Fruit fly (Drosophila melanogaster) whole organism, adult: ENCODE measurements around the gene Csk.
A peak's percentile ranks its signal among the peaks of the same experiment; 100 is the strongest.

ENCODE experiments used
- CG11617 ChIP-seq: fragments of 200-800 bp; sonication (Bioruptor generic); optimal IDR thresholded peaks from 2 replicates; lab custom pipeline; 2017; ENCODE audit warnings: mild to moderate bottlenecking, missing biosample characterization, missing genetic modification reagents, missing genetic modification characterization
- CG12768 ChIP-seq: fragments of 200-800 bp; sonication (Bioruptor generic); optimal IDR thresholded peaks from 2 replicates; lab custom pipeline; 2017; ENCODE audit warnings: missing biosample characterization, missing genetic modification characterization, mild to moderate bottlenecking, moderate library complexity, missing genetic modification reagents
- CG14711 ChIP-seq: fragments of 200-800 bp; sonication (Bioruptor generic); optimal IDR thresholded peaks from 2 replicates; lab custom pipeline; 2018; ENCODE audit warnings: missing biosample characterization, mild to moderate bottlenecking, missing genetic modification characterization, moderate library complexity
- CG1620 ChIP-seq: fragments of 200-800 bp; sonication (Bioruptor generic); optimal IDR thresholded peaks from 2 replicates; lab custom pipeline; 2016; ENCODE audit warnings: missing biosample characterization, missing genetic modification characterization
- CG33017 ChIP-seq: fragments of 200-800 bp; sonication (Bioruptor generic); optimal IDR thresholded peaks from 2 replicates; lab custom pipeline; 2018; ENCODE audit warnings: missing biosample characterization, mild to moderate bottlenecking, missing genetic modification characterization, moderate library complexity
- CG5204 ChIP-seq: fragments of 200-800 bp; sonication (Bioruptor generic); optimal IDR thresholded peaks from 2 replicates; lab custom pipeline; 2016; ENCODE audit warnings: missing biosample characterization, missing genetic modification characterization
- CG7045 ChIP-seq: fragments of 200-800 bp; sonication (Bioruptor generic); optimal IDR thresholded peaks from 2 replicates; lab custom pipeline; 2017; ENCODE audit warnings: missing biosample characterization, mild to moderate bottlenecking, missing genetic modification characterization
- CG7101 ChIP-seq: fragments of 200-800 bp; sonication (Bioruptor generic); optimal IDR thresholded peaks from 2 replicates; lab custom pipeline; 2018; ENCODE audit warnings: missing biosample characterization, mild to moderate bottlenecking, missing genetic modification characterization, moderate library complexity
- Clk ChIP-seq: fragments of 200-800 bp; sonication (Bioruptor generic); optimal IDR thresholded peaks from 2 replicates; lab custom pipeline; 2017; ENCODE audit warnings: missing biosample characterization, missing genetic modification characterization
- Crg-1 ChIP-seq: fragments of 200-800 bp; sonication (Bioruptor generic); optimal IDR thresholded peaks from 2 replicates; lab custom pipeline; 2016; ENCODE audit warnings: missing biosample characterization, missing genetic modification characterization
- Hr96 ChIP-seq: fragments of 200-800 bp; sonication (Bioruptor generic); optimal IDR thresholded peaks from 2 replicates; lab custom pipeline; 2016; ENCODE audit warnings: missing biosample characterization, missing genetic modification characterization
- Mnt ChIP-seq: fragments of 200-800 bp; sonication (Bioruptor generic); optimal IDR thresholded peaks from 2 replicates; lab custom pipeline; 2016; ENCODE audit warnings: missing biosample characterization, mild to moderate bottlenecking, missing genetic modification characterization
- bab1 ChIP-seq: fragments of 200-800 bp; sonication (Bioruptor generic); optimal IDR thresholded peaks from 3 replicates; lab custom pipeline; 2019; ENCODE audit warnings: missing biosample characterization, mild to moderate bottlenecking, missing genetic modification characterization, moderate library complexity
- cic ChIP-seq: fragments of 200-800 bp; sonication (Bioruptor generic); optimal IDR thresholded peaks from 2 replicates; lab custom pipeline; 2017; ENCODE audit warnings: missing biosample characterization, mild to moderate bottlenecking, missing genetic modification characterization, moderate library complexity
- cnc ChIP-seq, 2 experiments: fragments of >200 bp; optimal IDR thresholded peaks; 2 replicates each; lab custom pipeline; 2017
- kay ChIP-seq: fragments of 200-800 bp; sonication (Bioruptor generic); peaks from one replicate; lab custom pipeline; 2016; ENCODE audit warnings: missing biosample characterization, missing genetic modification characterization, borderline replicate concordance
- ovo ChIP-seq: fragments of 200-800 bp; sonication (Bioruptor generic); optimal IDR thresholded peaks from 2 replicates; lab custom pipeline; 2016; ENCODE audit warnings: missing biosample characterization, missing genetic modification characterization
- pad ChIP-seq: fragments of 200-800 bp; sonication (Bioruptor generic); optimal IDR thresholded peaks from 3 replicates; lab custom pipeline; 2017; ENCODE audit warnings: missing biosample characterization, missing genetic modification characterization, mild to moderate bottlenecking, moderate library complexity, missing genetic modification reagents
- tj ChIP-seq: fragments of 200-800 bp; sonication (Bioruptor generic); optimal IDR thresholded peaks from 3 replicates; lab custom pipeline; 2017; ENCODE audit warnings: missing biosample characterization, mild to moderate bottlenecking, missing genetic modification characterization, moderate library complexity
- toe ChIP-seq: fragments of 200-800 bp; sonication (Bioruptor generic); optimal IDR thresholded peaks from 2 replicates; lab custom pipeline; 2016; ENCODE audit warnings: missing biosample characterization, missing genetic modification characterization

Csk gene

dm6 chr3R:11669017-11669953 is 18.8 kb upstream of the Csk start:
- TF ChIP-seq CG33017 (no peak), CG14711 (tag; lab: Kevin White, UChicago) (no peak), bab1 (GFP tag; lab: Kevin White, UChicago) (peak; percentile 2)

- TF ChIP-seq Crg-1 (GFP tag; lab: Kevin White, UChicago) (no peak), CG33017 (no peak), toe (GFP tag; lab: Kevin White, UChicago) (no peak), CG1620 (GFP tag; lab: Kevin White, UChicago) (no peak), cic (GFP tag; lab: Kevin White, UChicago) (peak; percentile 53), CG14711 (tag; lab: Kevin White, UChicago) (no peak), Hr96 (no peak), CG5204 (GFP tag; lab: Kevin White, UChicago) (no peak), pad (no peak), Mnt (peak; percentile 11), CG11617 (GFP tag; lab: Kevin White, UChicago) (no peak), bab1 (GFP tag; lab: Kevin White, UChicago) (no peak), CG12768 (GFP tag; lab: Kevin White, UChicago) (peak; percentile 25), kay (peak; percentile 88), cnc (optimal IDR thresholded peaks at IDR 0.05; lab: Kevin White, UChicago) (no peak), CG7045 (GFP tag; lab: Kevin White, UChicago) (peak; percentile 8), CG7101 (tag; lab: Kevin White, UChicago) (no peak), tj (no peak), ovo (GFP tag; lab: Kevin White, UChicago) (no peak)
These were observed 15.6 kb upstream of the Csk start for dm6 chr3R:11665925-11666687.

- TF ChIP-seq Hr96 (no peak), bab1 (GFP tag; lab: Kevin White, UChicago) (peak; percentile 47), CG12768 (GFP tag; lab: Kevin White, UChicago) (no peak)
These were observed 15.0 kb upstream of the Csk start for dm6 chr3R:11665508-11665907.

- TF ChIP-seq cnc (optimal IDR thresholded peaks at IDR 0.05; lab: Kevin White, UChicago) (no peak), CG1620 (GFP tag; lab: Kevin White, UChicago) (no peak), tj (no peak), CG7045 (GFP tag; lab: Kevin White, UChicago) (no peak)
These were observed 12.9 kb upstream of the Csk start for dm6 chr3R:11663441-11663840.

dm6 chr3R:11662617-11663016 is 12.1 kb upstream of the Csk start:
- TF ChIP-seq tj (no peak), toe (GFP tag; lab: Kevin White, UChicago) (no peak), cic (GFP tag; lab: Kevin White, UChicago) (no peak), CG5204 (GFP tag; lab: Kevin White, UChicago) (no peak), Hr96 (no peak), ovo (GFP tag; lab: Kevin White, UChicago) (no peak), Clk (GFP tag; lab: Kevin White, UChicago) (no peak), CG12768 (GFP tag; lab: Kevin White, UChicago) (no peak), kay (no peak), Mnt (no peak), CG33017 (no peak), CG11617 (GFP tag; lab: Kevin White, UChicago) (no peak), pad (no peak), CG7045 (GFP tag; lab: Kevin White, UChicago) (no peak), bab1 (GFP tag; lab: Kevin White, UChicago) (no peak), CG1620 (GFP tag; lab: Kevin White, UChicago) (no peak), CG7101 (tag; lab: Kevin White, UChicago) (no peak), cnc (optimal IDR thresholded peaks at IDR 0.05; lab: Kevin White, UChicago) (no peak)

dm6 chr3R:11661712-11662111 is 11.2 kb upstream of the Csk start:
- TF ChIP-seq bab1 (GFP tag; lab: Kevin White, UChicago) (peak; percentile 77), CG14711 (tag; lab: Kevin White, UChicago) (no peak), CG12768 (GFP tag; lab: Kevin White, UChicago) (no peak), kay (no peak)

- TF ChIP-seq CG5204 (GFP tag; lab: Kevin White, UChicago) (no peak), tj (peak; percentile 28)
These were observed 10.7 kb upstream of the Csk start for dm6 chr3R:11661187-11661586.
